Worm (Caenorhabditis elegans) whole organism, L1 larva: Measurements from ENCODE around the gene rcq-5.

Experiments used
- aha-1 ChIP-seq: fragments of 150-350 bp; optimal IDR thresholded peaks from 2 replicates; lab custom pipeline; 2014; ENCODE audit warnings: missing biosample characterization, missing genetic modification characterization
- fkh-10 ChIP-seq: sonication (generic microtip); optimal IDR thresholded peaks from 2 replicates; lab custom pipeline; 2017; ENCODE audit warnings: missing biosample characterization, missing genetic modification reagents, missing genetic modification characterization
- mdl-1 ChIP-seq, 2 experiments: fragments of 150-350 bp; optimal IDR thresholded peaks; 2 replicates each; lab custom pipeline; 2014 to 2017; ENCODE audit warnings: missing biosample characterization in 2 of 2, missing genetic modification characterization in 2 of 2, inconsistent platforms in 1 of 2

DNA sequence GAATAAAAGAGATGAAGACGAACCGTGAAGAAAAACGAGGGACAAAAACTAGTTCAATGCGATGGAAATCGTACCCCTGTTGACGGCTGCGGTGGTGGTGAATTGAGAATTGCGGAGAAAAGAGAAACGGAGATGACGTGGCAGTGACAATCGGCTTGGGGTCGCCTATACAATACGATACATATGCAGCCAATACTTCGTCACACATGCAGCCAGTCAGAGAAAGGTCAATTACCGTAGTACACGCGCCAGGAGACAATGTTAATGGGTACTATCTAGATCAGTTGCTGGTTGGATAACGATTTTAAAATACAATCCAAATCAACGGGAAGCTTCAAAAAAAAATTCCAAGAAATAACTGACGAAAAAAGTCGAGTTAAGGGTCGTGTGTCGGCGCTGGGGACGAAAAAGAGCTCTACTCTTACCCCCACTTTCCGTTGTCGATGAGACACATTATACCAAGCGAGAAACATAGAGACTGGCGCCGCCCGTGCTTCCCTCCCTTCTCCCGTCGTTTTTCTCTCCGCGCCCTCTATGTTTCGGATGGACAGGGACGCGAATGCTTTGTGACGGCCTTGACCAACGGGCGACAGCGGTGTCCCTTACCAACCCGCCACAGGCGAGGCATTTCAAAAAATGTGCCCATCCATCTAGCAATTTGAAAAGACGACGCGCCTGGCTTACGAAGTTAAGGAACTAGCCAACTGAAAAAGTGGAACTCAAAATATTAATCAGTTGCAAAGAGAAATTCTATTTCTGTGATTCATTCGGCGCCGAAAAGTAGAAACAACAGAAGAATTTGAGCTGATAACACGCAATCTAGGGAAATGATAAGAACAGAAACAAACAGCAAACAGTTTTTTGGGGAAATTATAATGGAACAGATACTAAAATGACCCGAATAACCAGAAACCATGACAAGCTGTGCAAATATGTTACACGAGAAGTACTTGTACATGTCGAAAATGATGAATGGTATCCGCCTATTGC is 38.9 kb downstream of the rcq-5 start:
- no peak for TF ChIP-seq mdl-1 (tag; optimal IDR thresholded peaks at IDR 0.05; lab: Kevin White, UChicago)
- TF ChIP-seq aha-1 (tag; lab: Kevin White, UChicago), result no peak
- no peak for TF ChIP-seq fkh-10
